Worm (Caenorhabditis elegans) whole organism, L4 larva: ENCODE measurements around the gene Y43C5A.2.
A peak's percentile ranks its signal among the peaks of the same experiment; 100 is the strongest.

Source experiments
- F10B5.3 ChIP-seq: sonication (generic microtip); optimal IDR thresholded peaks from 2 replicates; lab custom pipeline; 2016; ENCODE audit warnings: mild to moderate bottlenecking, missing genetic modification characterization, missing compliant biosample characterization
- F26F4.8 ChIP-seq: fragments of 200-800 bp; sonication (Bioruptor generic); conservative IDR thresholded peaks from 2 replicates; pipeline ENCODE4 v1.3.6; 2022; ENCODE audit warnings: missing genetic modification characterization, missing compliant biosample characterization
- F44E2.7 ChIP-seq: fragments of 200-800 bp; sonication (Bioruptor generic); IDR thresholded peaks from 2 replicates; pipeline ENCODE4 v2.1.2; 2022; ENCODE audit warnings: missing genetic modification characterization, missing compliant biosample characterization
- F49E8.2 ChIP-seq: sonication (generic microtip); optimal IDR thresholded peaks from 2 replicates; lab custom pipeline; 2016; ENCODE audit warnings: missing compliant biosample characterization, mild to moderate bottlenecking, missing genetic modification characterization, borderline replicate concordance
- R02D3.7 ChIP-seq: fragments of 150-350 bp; sonication (generic microtip); optimal IDR thresholded peaks from 3 replicates; lab custom pipeline; 2014; ENCODE audit warnings: missing biosample characterization, missing genetic modification characterization
- Y105C5A.15 ChIP-seq: fragments of 200-800 bp; sonication (Bioruptor generic); IDR thresholded peaks from 2 replicates; pipeline ENCODE4 v1.3.6; 2022; ENCODE audit warnings: missing genetic modification characterization, missing compliant biosample characterization
- Y75B8A.6 ChIP-seq: fragments of 200-800 bp; sonication (Bioruptor generic); IDR thresholded peaks from 2 replicates; pipeline ENCODE4 v1.3.6; 2022; ENCODE audit warnings: missing genetic modification reagents, missing genetic modification characterization, missing compliant biosample characterization
- ZK337.2 ChIP-seq: fragments of 200-800 bp; sonication (Bioruptor generic); IDR thresholded peaks from 2 replicates; pipeline ENCODE4 v1.3.6; 2022; ENCODE audit warnings: missing genetic modification reagents, missing genetic modification characterization, missing compliant biosample characterization
- ZK546.5 ChIP-seq, 2 experiments: sonication (generic microtip); optimal IDR thresholded peaks; 2 replicates each; lab custom pipeline; 2017; ENCODE audit warnings: missing biosample characterization in 2 of 2, missing genetic modification characterization in 2 of 2
- ama-1 ChIP-seq: fragments of 150-350 bp; optimal IDR thresholded peaks from 2 replicates; lab custom pipeline; 2014; ENCODE audit warnings: inconsistent platforms, mixed read lengths
- ceh-20 ChIP-seq: fragments of 200-800 bp; sonication (Bioruptor generic); IDR thresholded peaks from 2 replicates; pipeline ENCODE4 v1.3.6; 2022; ENCODE audit warnings: missing genetic modification reagents, missing genetic modification characterization, missing compliant biosample characterization
- ceh-32 ChIP-seq: sonication (generic microtip); optimal IDR thresholded peaks from 2 replicates; lab custom pipeline; 2016; ENCODE audit warnings: mild to moderate bottlenecking, missing genetic modification characterization, missing compliant biosample characterization; ENCODE audit not compliant: poor library complexity
- ceh-62 ChIP-seq: sonication (generic microtip); optimal IDR thresholded peaks from 2 replicates; lab custom pipeline; 2017; ENCODE audit warnings: missing biosample characterization, missing genetic modification characterization
- ctbp-1 ChIP-seq: fragments of 200-800 bp; sonication (Bioruptor generic); IDR thresholded peaks from 2 replicates; pipeline ENCODE4 v1.3.6; 2022; ENCODE audit warnings: missing genetic modification reagents, missing genetic modification characterization, missing compliant biosample characterization
- daf-8 ChIP-seq: fragments of 200-800 bp; sonication (Bioruptor generic); IDR thresholded peaks from 2 replicates; pipeline ENCODE4 v1.3.6; 2022; ENCODE audit warnings: missing genetic modification characterization, missing compliant biosample characterization
- dve-1 ChIP-seq: sonication (generic microtip); optimal IDR thresholded peaks from 2 replicates; lab custom pipeline; 2017; ENCODE audit warnings: antibody characterized with exemption, mild to moderate bottlenecking, missing genetic modification characterization, missing compliant biosample characterization; ENCODE audit not compliant: insufficient read depth
- fkh-10 ChIP-seq: fragments of 150-350 bp; optimal IDR thresholded peaks from 2 replicates; lab custom pipeline; 2014; ENCODE audit warnings: missing biosample characterization, missing genetic modification reagents, missing genetic modification characterization
- fos-1 ChIP-seq: fragments of 150-350 bp; optimal IDR thresholded peaks from 2 replicates; lab custom pipeline; 2014; ENCODE audit warnings: missing biosample characterization, missing genetic modification characterization
- gei-8 ChIP-seq: fragments of 200-800 bp; sonication (Bioruptor generic); optimal IDR thresholded peaks from 2 replicates; lab custom pipeline; 2018; ENCODE audit warnings: mild to moderate bottlenecking, missing genetic modification characterization, missing compliant biosample characterization
- hlh-11 ChIP-seq: fragments of 200-800 bp; sonication (Bioruptor generic); optimal IDR thresholded peaks from 2 replicates; lab custom pipeline; 2018; ENCODE audit warnings: mild to moderate bottlenecking, missing genetic modification characterization, missing compliant biosample characterization
- hlh-30 ChIP-seq: sonication (generic microtip); optimal IDR thresholded peaks from 2 replicates; lab custom pipeline; 2017; ENCODE audit warnings: antibody characterized with exemption, mild to moderate bottlenecking, missing genetic modification characterization, missing compliant biosample characterization; ENCODE audit not compliant: insufficient read depth
- hmg-1.1 ChIP-seq: fragments of 200-800 bp; sonication (Bioruptor generic); IDR thresholded peaks from 2 replicates; pipeline ENCODE4 v1.3.6; 2022; ENCODE audit warnings: missing genetic modification reagents, missing genetic modification characterization, missing compliant biosample characterization
- jun-1 ChIP-seq: fragments of 150-350 bp; optimal IDR thresholded peaks from 2 replicates; lab custom pipeline; 2014; ENCODE audit warnings: missing biosample characterization, missing genetic modification reagents, missing genetic modification characterization
- lin-13 ChIP-seq: fragments of 150-350 bp; optimal IDR thresholded peaks from 2 replicates; lab custom pipeline; 2014; ENCODE audit warnings: missing biosample characterization, missing genetic modification reagents, missing genetic modification characterization
- lin-38 ChIP-seq: fragments of 200-800 bp; sonication (Bioruptor generic); IDR thresholded peaks from 2 replicates; pipeline ENCODE4 v1.3.6; 2022; ENCODE audit warnings: missing genetic modification reagents, missing genetic modification characterization, missing compliant biosample characterization
- lir-3 ChIP-seq: sonication (generic microtip); optimal IDR thresholded peaks from 2 replicates; lab custom pipeline; 2016; ENCODE audit warnings: mild to moderate bottlenecking, missing genetic modification characterization, missing compliant biosample characterization
- lsy-2 ChIP-seq, 2 experiments: fragments of 150-350 bp in 1 of 2; sonication (generic microtip) in 1 of 2; optimal IDR thresholded peaks; 2 replicates each; lab custom pipeline; 2014 to 2017; ENCODE audit warnings: missing biosample characterization in 2 of 2, missing genetic modification characterization in 2 of 2
- madf-9 ChIP-seq: fragments of 200-800 bp; sonication (Bioruptor generic); conservative IDR thresholded peaks from 2 replicates; pipeline ENCODE4 v1.3.6; 2022; ENCODE audit warnings: missing genetic modification reagents, missing genetic modification characterization, missing compliant biosample characterization
- mdt-29 ChIP-seq: fragments of 200-800 bp; sonication (Bioruptor generic); IDR thresholded peaks from 2 replicates; pipeline ENCODE4 v1.3.6; 2022; ENCODE audit warnings: missing genetic modification reagents, missing genetic modification characterization, missing compliant biosample characterization
- mes-2 ChIP-seq: sonication (generic microtip); optimal IDR thresholded peaks from 2 replicates; lab custom pipeline; 2016; ENCODE audit warnings: missing genotype, mild to moderate bottlenecking, missing genetic modification characterization, missing compliant biosample characterization; ENCODE audit not compliant: poor library complexity, severe bottlenecking
- nhr-102 ChIP-seq: sonication (generic microtip); optimal IDR thresholded peaks from 2 replicates; lab custom pipeline; 2016; ENCODE audit warnings: mild to moderate bottlenecking, missing genetic modification characterization, moderate library complexity, missing compliant biosample characterization
- nhr-111 ChIP-seq: fragments of 200-800 bp; sonication (Bioruptor generic); optimal IDR thresholded peaks from 2 replicates; lab custom pipeline; 2018; ENCODE audit warnings: mild to moderate bottlenecking, missing genetic modification characterization, missing compliant biosample characterization
- nhr-25 ChIP-seq: sonication (generic microtip); optimal IDR thresholded peaks from 2 replicates; lab custom pipeline; 2017; ENCODE audit warnings: missing genetic modification characterization, mild to moderate bottlenecking, missing compliant biosample characterization, antibody characterized with exemption, moderate library complexity, borderline replicate concordance; ENCODE audit not compliant: insufficient read depth
- nhr-28 ChIP-seq: fragments of 150-350 bp; optimal IDR thresholded peaks from 2 replicates; lab custom pipeline; 2014; ENCODE audit warnings: missing biosample characterization, missing genetic modification characterization
- nhr-42 ChIP-seq: fragments of 200-800 bp; sonication (Bioruptor generic); IDR thresholded peaks from 2 replicates; pipeline ENCODE4 v1.3.6; 2022; ENCODE audit warnings: missing genetic modification characterization, missing compliant biosample characterization
- nhr-6 ChIP-seq: fragments of 150-350 bp; optimal IDR thresholded peaks from 2 replicates; lab custom pipeline; 2014; ENCODE audit warnings: missing biosample characterization, missing genetic modification characterization
- php-3 ChIP-seq: fragments of 200-800 bp; sonication (Bioruptor generic); IDR thresholded peaks from 2 replicates; pipeline ENCODE4 v1.3.6; 2022; ENCODE audit warnings: missing genetic modification reagents, missing genetic modification characterization, missing compliant biosample characterization
- rbr-2 ChIP-seq: sonication (generic microtip); optimal IDR thresholded peaks from 2 replicates; lab custom pipeline; 2016; ENCODE audit warnings: missing genotype, missing genetic modification characterization, missing compliant biosample characterization
- skn-1 ChIP-seq: fragments of 150-350 bp; optimal IDR thresholded peaks from 2 replicates; lab custom pipeline; 2014; ENCODE audit warnings: missing biosample characterization, missing genetic modification characterization
- snpc-4 ChIP-seq: fragments of 150-350 bp; optimal IDR thresholded peaks from 2 replicates; lab custom pipeline; 2014; ENCODE audit warnings: missing biosample characterization, missing genetic modification characterization
- spr-1 ChIP-seq: sonication (generic microtip); optimal IDR thresholded peaks from 2 replicates; lab custom pipeline; 2016; ENCODE audit warnings: mild to moderate bottlenecking, missing genetic modification characterization, missing compliant biosample characterization
- spr-3 ChIP-seq: fragments of 200-800 bp; sonication (Bioruptor generic); optimal IDR thresholded peaks from 2 replicates; lab custom pipeline; 2018; ENCODE audit warnings: mild to moderate bottlenecking, missing genetic modification characterization, missing compliant biosample characterization
- tag-97 ChIP-seq: fragments of 200-800 bp; sonication (Bioruptor generic); IDR thresholded peaks from 2 replicates; pipeline ENCODE4 v1.3.6; 2022; ENCODE audit warnings: missing genetic modification characterization, missing compliant biosample characterization
- tra-1 ChIP-seq: fragments of 200-800 bp; sonication (Bioruptor generic); IDR thresholded peaks from 2 replicates; pipeline ENCODE4 v1.3.6; 2022; ENCODE audit warnings: missing genetic modification reagents, missing genetic modification characterization, missing compliant biosample characterization
- unc-130 ChIP-seq: sonication (generic microtip); optimal IDR thresholded peaks from 2 replicates; lab custom pipeline; 2016; ENCODE audit warnings: missing genetic modification reagents, missing genetic modification characterization, missing compliant biosample characterization
- unc-39 ChIP-seq: sonication (generic microtip); optimal IDR thresholded peaks from 2 replicates; lab custom pipeline; 2017; ENCODE audit warnings: missing biosample characterization, missing genetic modification characterization
- unc-62 ChIP-seq, 3 experiments: fragments of 150-350 bp in 1 of 3; sonication (generic microtip); optimal IDR thresholded peaks in 2 of 3; peaks in 1 of 3; 1 replicate in 1 of 3; 2 replicates in 2 of 3; lab custom pipeline; 2014 to 2017; ENCODE audit warnings: missing biosample characterization in 3 of 3, missing genetic modification characterization in 3 of 3, missing genetic modification reagents in 3 of 3, missing genotype in 1 of 3
- vab-7 ChIP-seq: fragments of 200-800 bp; sonication (Bioruptor generic); IDR thresholded peaks from 2 replicates; pipeline ENCODE4 v1.3.6; 2022; ENCODE audit warnings: missing genetic modification reagents, missing genetic modification characterization, missing compliant biosample characterization
- zfp-2 ChIP-seq: sonication (generic microtip); optimal IDR thresholded peaks from 2 replicates; lab custom pipeline; 2016; ENCODE audit warnings: mild to moderate bottlenecking, missing genetic modification characterization, missing compliant biosample characterization
- zip-11 ChIP-seq: fragments of 200-800 bp; sonication (Bioruptor generic); IDR thresholded peaks from 2 replicates; pipeline ENCODE4 v1.3.6; 2022; ENCODE audit warnings: missing genetic modification characterization, missing compliant biosample characterization

The Y43C5A.2 gene

DNA sequence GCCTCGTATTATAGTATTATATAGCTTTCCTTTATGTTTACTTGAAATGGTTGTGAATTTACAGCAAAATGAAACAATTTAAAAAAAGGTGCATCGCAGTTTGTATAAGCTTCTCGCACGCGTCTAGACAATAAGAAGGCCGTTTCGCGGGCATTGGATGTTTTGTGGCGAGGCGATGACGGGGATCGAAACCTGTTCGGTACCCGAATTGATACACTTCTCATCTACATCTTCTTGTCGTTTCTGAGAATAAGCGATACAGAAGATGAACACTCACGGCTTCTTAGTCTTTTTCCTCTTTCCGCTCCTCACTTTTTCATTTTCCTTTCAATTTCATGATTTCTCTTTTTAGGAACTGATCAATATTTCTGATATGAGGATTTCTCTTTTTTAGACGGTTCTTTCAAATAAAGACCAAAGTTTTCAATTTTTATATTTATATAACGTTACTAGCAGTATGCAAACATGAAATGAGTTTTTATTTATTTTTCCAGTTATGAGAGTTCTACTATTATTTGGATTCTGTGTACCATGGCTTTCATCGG lies 23.9 kb upstream of the Y43C5A.2 start, which contains the start of gene F01G10.10:
TSS of gene F01G10.10 (plus strand) at position 495 of the 545 bp plus-strand sequence.
- TF ChIP-seq fkh-10 (GFP tag; lab: Kevin White, UChicago) (no peak), php-3 (GFP tag; lab: Robert Waterston, UW) (no peak), mes-2 (peak; percentile 33), ZK337.2 (GFP tag; lab: Robert Waterston, UW) (no peak), nhr-28 (tag; lab: Kevin White, UChicago) (peak; percentile 13), lin-38 (peak; percentile 48), ZK546.5 (tag; optimal IDR thresholded peaks at IDR 0.05; lab: Kevin White, UChicago) (no peak), zfp-2 (tag; lab: Kevin White, UChicago) (no peak), lsy-2 (tag; optimal IDR thresholded peaks at IDR 0.05; lab: Kevin White, UChicago) (no peak), unc-62 (GFP tag; optimal IDR thresholded peaks at IDR 0.05 in 1 of 2; lab: Kevin White, UChicago) (no peak), unc-62 (tag; optimal IDR thresholded peaks at IDR 0.05; lab: Kevin White, UChicago) (no peak), lin-13 (GFP tag; lab: Kevin White, UChicago) (no peak), nhr-25 (tag; lab: Kevin White, UChicago) (no peak), daf-8 (GFP tag; lab: Robert Waterston, UW) (no peak), rbr-2 (tag; lab: Kevin White, UChicago) (no peak), spr-3 (no peak), hmg-1.1 (GFP tag; lab: Robert Waterston, UW) (no peak), dve-1 (tag; lab: Kevin White, UChicago) (peak; percentile 6), hlh-30 (tag; lab: Kevin White, UChicago) (no peak), lir-3 (tag; lab: Kevin White, UChicago) (no peak), fos-1 (tag; lab: Kevin White, UChicago) (no peak), madf-9 (no peak), R02D3.7 (tag; lab: Kevin White, UChicago) (no peak), nhr-111 (GFP tag; lab: Kevin White, UChicago) (peak; percentile 13), F44E2.7 (GFP tag; lab: Robert Waterston, UW) (no peak), tra-1 (peak; percentile 41; the same call in 1 of the 2 replicates), ama-1 (lab: Kevin White, UChicago) (peak; percentile 59), skn-1 (tag; lab: Kevin White, UChicago) (no peak), nhr-42 (no peak), hlh-11 (tag; lab: Kevin White, UChicago) (peak; percentile 9), mdt-29 (no peak), tag-97 (GFP tag; lab: Robert Waterston, UW) (no peak), zip-11 (GFP tag; lab: Robert Waterston, UW) (no peak), snpc-4 (tag; lab: Kevin White, UChicago) (no peak), gei-8 (GFP tag; lab: Kevin White, UChicago) (no peak), F49E8.2 (no peak), nhr-6 (tag; lab: Kevin White, UChicago) (no peak), ctbp-1 (GFP tag; lab: Robert Waterston, UW) (no peak), spr-1 (tag; lab: Kevin White, UChicago) (peak; percentile 5), ceh-32 (no peak), unc-39 (tag; lab: Kevin White, UChicago) (no peak), vab-7 (GFP tag; lab: Robert Waterston, UW) (no peak), F10B5.3 (tag; lab: Kevin White, UChicago) (no peak), unc-130 (GFP tag; lab: Kevin White, UChicago) (no peak), Y105C5A.15 (GFP tag; lab: Robert Waterston, UW) (no peak), ceh-62 (tag; lab: Kevin White, UChicago) (no peak), ceh-20 (GFP tag; lab: Robert Waterston, UW) (no peak), jun-1 (tag; lab: Kevin White, UChicago) (no peak), Y75B8A.6 (GFP tag; lab: Robert Waterston, UW) (peak; percentile 3; the same call in 1 of the 2 replicates), F26F4.8 (GFP tag; lab: Robert Waterston, UW) (no peak), nhr-102 (tag; lab: Kevin White, UChicago) (peak; percentile 25)
